Worm (Caenorhabditis elegans): ENCODE results near the gene msp-19.

ce11 chrIV:5277752-5278151, 17.4 kb downstream of the msp-19 start, which contains the start of gene F36H12.17:
- TF ChIP-seq fkh-10 (GFP tag; optimal IDR thresholded peaks at IDR 0.05): no peak
- no peak for TF ChIP-seq unc-42 (tag; optimal IDR thresholded peaks at IDR 0.05)
